Worm (Caenorhabditis elegans) whole organism, L4/young adult: ENCODE measurements around the gene B0272.4.

Experiments
- W03F9.2 ChIP-seq: fragments of 150-350 bp; optimal IDR thresholded peaks from 2 replicates; lab custom pipeline; 2014; ENCODE audit warnings: missing biosample characterization, missing genetic modification characterization
- dao-5 ChIP-seq: sonication (generic microtip); optimal IDR thresholded peaks from 2 replicates; lab custom pipeline; 2016; ENCODE audit warnings: missing genotype, missing genetic modification characterization, moderate library complexity, missing compliant biosample characterization
- him-1 ChIP-seq: sonication (generic microtip); optimal IDR thresholded peaks from 2 replicates; lab custom pipeline; 2016; ENCODE audit warnings: missing genotype, missing genetic modification reagents, missing genetic modification characterization, missing compliant biosample characterization

B0272.4 gene

DNA sequence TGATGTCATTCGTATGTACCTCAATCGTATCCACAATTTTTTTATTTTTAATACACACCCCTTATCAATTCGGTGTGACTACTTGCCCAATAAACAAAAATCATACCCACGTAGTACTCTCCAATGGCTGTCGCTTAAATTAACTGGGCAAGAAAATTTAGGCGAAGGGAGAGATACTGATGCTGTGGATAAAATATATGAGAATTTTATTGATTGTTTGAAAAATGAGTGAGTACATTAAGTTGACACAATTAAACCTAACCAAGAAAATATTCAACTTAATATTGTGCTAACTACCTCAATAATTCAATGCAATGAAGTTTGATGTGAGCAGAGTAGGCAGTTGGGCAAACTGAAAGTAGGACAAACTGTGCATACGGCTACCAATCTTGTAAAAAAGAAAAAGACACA, 37.5 kb downstream of the B0272.4 start:
- TF ChIP-seq dao-5 (tag; lab: Kevin White, UChicago): peak; percentile 94
- TF ChIP-seq him-1 (tag; lab: Kevin White, UChicago): peak; percentile 100
- TF ChIP-seq W03F9.2 (tag; lab: Kevin White, UChicago): peak; percentile 98

ce11 chrX:9467573-9467972, 39.3 kb downstream of the B0272.4 start:
- TF ChIP-seq dao-5 (tag; lab: Kevin White, UChicago) (peak; percentile 73), him-1 (tag; lab: Kevin White, UChicago) (peak; percentile 86), W03F9.2 (tag; lab: Kevin White, UChicago) (peak; percentile 69)

DNA sequence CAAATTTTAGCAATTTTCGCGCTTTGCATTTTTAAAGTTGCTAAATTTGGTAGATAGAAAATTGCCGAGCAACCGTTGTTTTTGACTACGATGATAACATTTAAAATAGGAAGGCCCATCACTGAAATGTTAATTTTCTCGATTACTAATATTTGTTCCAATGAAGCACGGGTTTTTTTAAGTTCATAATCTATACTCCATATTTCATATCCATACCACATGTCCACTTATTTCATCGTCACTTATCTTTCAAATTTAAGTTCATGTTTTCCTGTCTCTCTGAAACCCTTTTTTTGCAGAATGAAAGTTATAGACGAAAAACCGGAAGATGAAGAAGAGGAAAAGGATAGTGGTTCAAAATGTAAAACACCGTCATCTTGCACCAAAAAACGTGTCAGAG, 43.9 kb downstream of the B0272.4 start, which contains the start of gene gap-2:
gap-2 (plus strand) TSS at position 301 of the 400 bp plus-strand sequence.
- TF ChIP-seq dao-5 (tag; lab: Kevin White, UChicago): no peak
- no peak for TF ChIP-seq W03F9.2 (tag; lab: Kevin White, UChicago)
- no peak for TF ChIP-seq him-1 (tag; lab: Kevin White, UChicago)

DNA sequence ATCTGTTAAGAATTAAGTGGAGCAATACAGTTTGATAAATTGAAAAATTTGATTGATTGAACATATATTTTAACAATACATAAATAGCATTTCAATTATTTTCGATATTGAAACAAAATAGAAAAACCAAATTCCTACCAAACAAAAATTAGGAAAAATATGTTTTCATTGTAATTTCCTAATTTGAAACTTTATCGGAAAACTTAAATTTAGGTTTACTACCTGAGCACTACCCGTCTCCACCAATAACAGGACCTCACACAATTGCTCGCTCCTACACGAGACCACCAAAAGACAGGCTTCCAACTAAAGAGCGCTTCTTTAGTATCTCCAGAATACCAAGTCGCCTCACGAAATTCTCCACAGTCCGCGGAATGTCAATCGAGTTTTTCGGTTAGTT, 48.5 kb downstream of the B0272.4 start:
- no peak for TF ChIP-seq W03F9.2 (tag; lab: Kevin White, UChicago)
- TF ChIP-seq him-1 (tag; lab: Kevin White, UChicago): no peak
- no peak for TF ChIP-seq dao-5 (tag; lab: Kevin White, UChicago)
